Fruit fly (Drosophila melanogaster) whole organism: ENCODE data around the gene CG13841.

Source experiments
- CG8478 ChIP-seq: fragments of >200 bp; optimal IDR thresholded peaks from 2 replicates; lab custom pipeline; 2018; ENCODE audit warnings: inconsistent platforms
- Dll ChIP-seq: fragments of >200 bp; optimal IDR thresholded peaks from 2 replicates; lab custom pipeline; 2017
- EcR ChIP-seq, 2 experiments: fragments of >200 bp; optimal IDR thresholded peaks; 2 replicates each; lab custom pipeline; 2017; ENCODE audit warnings: missing biosample characterization in 2 of 2, missing genetic modification characterization in 2 of 2, missing genetic modification reagents in 2 of 2
- pan ChIP-seq: fragments of >200 bp; optimal IDR thresholded peaks from 2 replicates; lab custom pipeline; 2017
- psq ChIP-seq: fragments of >200 bp; optimal IDR thresholded peaks from 2 replicates; lab custom pipeline; 2017
- usp ChIP-seq: fragments of >200 bp; optimal IDR thresholded peaks from 2 replicates; lab custom pipeline; 2017; ENCODE audit warnings: missing biosample characterization, missing genetic modification characterization, mixed read lengths

Gene CG13841

DNA sequence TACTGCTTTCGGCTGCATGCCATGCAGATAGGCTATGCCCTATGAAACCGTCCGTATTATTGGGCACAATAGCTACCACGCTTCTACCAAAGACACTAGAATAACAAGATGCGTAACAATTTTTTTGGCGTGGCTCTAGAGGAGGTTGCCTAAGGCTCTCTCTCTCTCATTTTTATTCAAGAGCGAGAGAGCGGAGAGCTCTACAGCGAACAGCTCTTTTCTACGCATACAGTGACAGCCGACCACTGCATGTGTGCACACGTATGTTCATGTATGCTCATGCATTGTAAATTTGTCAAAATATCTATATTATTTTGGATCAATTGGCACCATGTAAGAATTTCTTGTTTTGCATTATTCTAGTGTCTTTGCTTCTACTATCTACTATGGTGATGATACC is 34.5 kb downstream of the CG13841 start:
- TF ChIP-seq CG8478 (lab: Kevin White, UChicago) (no peak), usp (GFP tag; lab: Kevin White, UChicago) (no peak), pan (no peak), psq (no peak), Dll (lab: Kevin White, UChicago) (no peak), EcR (GFP tag; optimal IDR thresholded peaks at IDR 0.05; lab: Kevin White, UChicago) (no peak)

DNA sequence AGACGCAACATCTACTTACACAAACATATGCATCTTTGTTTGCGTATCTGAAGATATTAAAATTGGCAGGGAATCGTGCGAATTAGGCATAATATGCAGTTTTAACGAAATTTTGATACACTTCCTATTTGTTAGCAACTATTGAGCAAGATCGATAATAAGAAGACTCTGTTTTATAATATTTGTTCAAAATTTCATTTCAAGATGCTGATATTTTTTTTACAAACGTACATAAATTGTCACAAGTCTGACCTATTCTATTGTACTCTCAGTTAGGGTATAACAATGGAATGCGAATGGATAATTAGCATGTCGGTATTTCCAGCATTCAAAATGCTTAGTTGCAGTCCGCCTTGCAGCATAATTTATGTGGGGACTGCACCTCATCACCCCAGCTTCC is 39.6 kb downstream of the CG13841 start:
- TF ChIP-seq Dll (lab: Kevin White, UChicago) (no peak), EcR (GFP tag; optimal IDR thresholded peaks at IDR 0.05; lab: Kevin White, UChicago) (no peak), pan (no peak), psq (no peak), usp (GFP tag; lab: Kevin White, UChicago) (no peak), CG8478 (lab: Kevin White, UChicago) (no peak)

DNA sequence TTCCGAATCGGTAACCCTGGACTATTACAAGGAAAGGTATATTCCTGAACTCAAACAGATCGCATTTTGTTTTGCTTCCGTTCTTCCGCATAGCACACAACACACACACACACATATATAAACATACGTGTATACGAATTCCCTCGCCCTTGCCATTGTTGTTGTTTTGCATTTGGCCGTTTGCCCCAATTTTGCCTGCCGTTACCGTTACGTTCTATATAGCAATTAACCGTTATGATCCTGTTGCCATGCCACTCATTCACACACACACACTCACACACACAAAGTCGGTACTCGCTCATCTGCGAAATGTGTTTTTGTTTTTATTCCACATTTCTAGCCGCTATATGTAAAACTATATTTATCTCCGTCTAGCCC is 40.1 kb downstream of the CG13841 start:
- TF ChIP-seq pan: no peak
- no peak for TF ChIP-seq EcR (GFP tag; optimal IDR thresholded peaks at IDR 0.05; lab: Kevin White, UChicago)
- no peak for TF ChIP-seq CG8478 (lab: Kevin White, UChicago)

DNA sequence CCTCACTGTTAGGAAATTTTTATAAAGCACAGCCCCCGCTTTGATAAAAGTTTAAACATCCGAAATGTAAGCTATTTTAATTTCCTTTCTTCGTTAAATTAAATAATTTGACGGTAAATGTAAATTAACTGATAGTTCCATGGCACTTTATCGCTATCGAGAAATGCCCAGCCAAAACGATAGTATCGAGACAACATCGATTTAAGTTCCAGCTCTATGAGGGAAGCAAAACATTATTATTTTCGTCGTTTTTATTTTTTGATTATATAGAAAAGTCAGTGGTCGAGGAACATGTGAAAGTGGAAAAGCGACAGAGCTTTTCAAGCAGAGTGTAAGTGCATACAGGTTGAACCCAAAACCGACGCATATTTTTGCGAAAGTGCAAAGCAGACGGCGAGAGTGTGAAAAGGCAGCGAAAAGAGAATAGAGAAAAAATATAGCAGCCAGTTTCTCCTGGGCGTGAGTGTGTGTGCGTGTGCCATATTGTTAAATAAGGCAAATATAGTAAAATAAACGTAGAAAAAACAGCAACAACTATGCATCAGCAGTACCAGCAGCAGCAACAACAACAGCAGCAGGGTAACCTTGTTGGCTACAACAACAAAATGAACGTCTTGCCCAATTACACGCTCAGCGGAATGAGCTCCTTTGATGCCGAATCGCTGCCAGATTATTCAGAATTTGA is 40.6 kb downstream of the CG13841 start, which contains the start of gene CG45049:
Gene CG45049 (plus strand): TSS at position 197 of the 685 bp plus-strand sequence.
- no peak for TF ChIP-seq CG8478 (lab: Kevin White, UChicago)
- no peak for TF ChIP-seq EcR (GFP tag; optimal IDR thresholded peaks at IDR 0.05; lab: Kevin White, UChicago)
- TF ChIP-seq psq: no peak
- no peak for TF ChIP-seq Dll (lab: Kevin White, UChicago)
- no peak for TF ChIP-seq usp (GFP tag; lab: Kevin White, UChicago)
- TF ChIP-seq pan: no peak

- TF ChIP-seq usp (GFP tag; lab: Kevin White, UChicago) (no peak), EcR (GFP tag; optimal IDR thresholded peaks at IDR 0.05; lab: Kevin White, UChicago) (no peak), Dll (lab: Kevin White, UChicago) (no peak), psq (no peak), pan (no peak)
These were observed 41.3 kb downstream of the CG13841 start, which contains the start of gene RNF220 for dm6 chr3R:22726031-22726770. RNF220 (minus strand) TSS chr3R:22726414.

DNA sequence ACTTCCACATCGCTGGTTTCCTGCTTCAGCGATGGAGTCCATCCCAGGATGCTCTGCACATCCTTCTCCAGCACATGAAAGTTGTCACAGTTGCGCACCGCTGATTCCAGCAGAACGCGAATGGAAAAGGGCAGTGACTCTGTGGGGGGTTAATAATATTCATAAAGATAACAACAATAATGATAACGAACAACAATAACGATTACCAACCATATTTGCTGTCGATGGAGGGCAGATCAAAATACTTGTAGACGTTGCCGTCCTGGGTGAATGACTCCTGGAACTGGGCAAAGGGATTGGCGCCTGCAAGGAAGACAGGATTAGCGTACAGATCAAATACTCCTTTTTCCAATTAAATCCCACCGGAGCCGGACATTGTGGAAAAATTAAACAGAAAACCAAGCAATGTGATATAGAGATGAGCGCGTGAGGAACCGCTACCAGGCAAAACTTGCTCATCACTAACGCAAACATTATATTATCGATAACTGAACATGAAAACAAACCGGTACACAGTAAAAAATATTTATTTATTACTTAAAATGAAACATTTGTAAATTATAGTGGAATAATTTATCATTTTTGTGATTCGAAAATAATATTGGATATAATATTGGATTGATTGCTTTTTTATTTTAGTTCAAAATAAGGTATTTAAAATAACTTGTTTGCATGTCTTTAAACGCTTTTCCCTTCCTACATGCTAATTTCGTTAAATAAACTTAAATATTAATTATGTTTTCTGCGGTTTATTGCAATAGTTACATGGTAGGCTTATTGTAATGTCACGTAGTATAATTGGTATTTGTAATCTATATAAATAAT is 43.1 kb downstream of the CG13841 start, which contains the start of gene Irp-1A:
Gene Irp-1A (minus strand): TSS at position 439 of the 825 bp plus-strand sequence.
- no peak for TF ChIP-seq usp (GFP tag; lab: Kevin White, UChicago)
- no peak for TF ChIP-seq EcR (GFP tag; optimal IDR thresholded peaks at IDR 0.05; lab: Kevin White, UChicago)
- no peak for TF ChIP-seq psq
- TF ChIP-seq pan: no peak
- no peak for TF ChIP-seq Dll (lab: Kevin White, UChicago)
- no peak for TF ChIP-seq CG8478 (lab: Kevin White, UChicago)

dm6 chr3R:22720808-22721306 is 46.6 kb downstream of the CG13841 start, which contains the start of gene wge:
wge (minus strand) TSS chr3R:22721150.
- no peak for TF ChIP-seq Dll (lab: Kevin White, UChicago)

- TF ChIP-seq Dll (lab: Kevin White, UChicago) (no peak), usp (GFP tag; lab: Kevin White, UChicago) (no peak), psq (no peak), CG8478 (lab: Kevin White, UChicago) (no peak), pan (no peak), EcR (GFP tag; optimal IDR thresholded peaks at IDR 0.05; lab: Kevin White, UChicago) (no peak)
These were observed 47.9 kb downstream of the CG13841 start for dm6 chr3R:22719607-22719949.

DNA sequence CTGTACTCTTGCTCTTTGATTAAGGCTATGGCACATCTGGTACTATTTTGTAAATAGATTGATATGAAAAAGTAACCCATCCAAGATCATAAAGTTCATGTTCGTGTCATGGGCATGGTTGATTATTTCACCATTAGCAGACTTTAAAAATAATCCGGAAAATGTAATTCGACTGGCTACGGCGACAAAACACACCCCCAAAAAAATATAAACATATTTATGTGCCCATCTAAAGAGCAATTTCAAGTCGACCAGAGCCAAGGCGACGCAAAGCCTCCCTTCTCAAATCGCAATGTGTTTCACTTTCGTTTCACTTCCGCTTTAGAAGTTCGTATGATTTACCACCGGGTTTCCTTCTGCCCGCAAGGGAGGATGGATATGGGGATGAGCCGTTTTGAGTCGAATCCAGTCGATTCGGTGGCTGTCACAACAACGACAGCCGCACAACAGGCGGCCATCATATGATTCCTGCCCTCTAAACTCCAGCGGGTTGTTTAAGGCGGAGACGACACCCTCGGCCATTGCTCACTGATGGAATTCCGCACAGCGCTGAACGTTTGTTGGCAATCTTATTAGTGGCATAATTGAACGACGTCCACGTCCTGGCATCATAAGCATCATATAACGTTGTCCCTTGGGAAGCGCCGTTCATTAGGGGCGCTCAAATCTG is 48.4 kb downstream of the CG13841 start:
- TF ChIP-seq CG8478 (lab: Kevin White, UChicago): no peak
- no peak for TF ChIP-seq psq
- no peak for TF ChIP-seq Dll (lab: Kevin White, UChicago)

DNA sequence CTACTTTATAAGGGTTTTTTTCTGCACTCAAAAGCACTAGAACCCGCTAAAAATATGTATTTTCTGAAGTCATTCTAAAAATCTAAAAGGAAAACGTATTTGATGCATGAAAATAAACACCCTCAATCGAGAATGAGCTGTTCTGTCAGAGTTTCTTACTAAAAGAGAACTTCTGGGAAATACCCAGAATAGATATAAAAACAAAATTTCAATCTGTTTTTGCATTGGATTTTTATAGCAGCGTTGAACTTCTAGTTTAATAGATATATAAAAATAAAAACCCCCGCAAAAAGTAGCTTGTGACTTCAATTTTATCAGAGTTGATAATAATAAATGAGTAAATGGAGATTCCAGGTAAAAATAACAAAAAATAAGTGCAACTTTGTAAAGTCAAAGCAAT is 49.1 kb downstream of the CG13841 start:
- TF ChIP-seq pan: no peak
- no peak for TF ChIP-seq Dll (lab: Kevin White, UChicago)
- TF ChIP-seq psq: no peak
- TF ChIP-seq usp (GFP tag; lab: Kevin White, UChicago): no peak
- no peak for TF ChIP-seq CG8478 (lab: Kevin White, UChicago)
- no peak for TF ChIP-seq EcR (GFP tag; optimal IDR thresholded peaks at IDR 0.05; lab: Kevin White, UChicago)

DNA sequence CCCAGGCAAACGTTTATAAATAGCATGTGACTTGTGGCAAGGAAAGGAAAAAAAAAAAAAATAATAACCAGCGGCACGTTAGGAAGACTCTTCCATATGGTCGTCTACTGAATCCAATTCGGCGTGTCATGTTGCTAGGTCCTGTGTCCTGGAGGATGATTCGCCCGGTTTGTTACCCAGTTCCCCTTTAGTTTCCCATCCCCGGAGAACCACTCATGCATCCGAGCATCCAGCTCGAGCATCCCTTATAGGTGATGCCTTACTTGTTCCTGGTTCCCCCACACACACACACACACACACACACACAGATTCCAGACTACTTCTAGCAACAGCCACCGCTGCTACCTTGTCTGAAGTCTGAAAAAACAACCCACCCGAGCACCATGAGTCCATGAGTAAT is 49.6 kb downstream of the CG13841 start:
- TF ChIP-seq psq: no peak
- TF ChIP-seq Dll (lab: Kevin White, UChicago): no peak
- TF ChIP-seq usp (GFP tag; lab: Kevin White, UChicago): no peak
- TF ChIP-seq pan: no peak
- no peak for TF ChIP-seq EcR (GFP tag; optimal IDR thresholded peaks at IDR 0.05; lab: Kevin White, UChicago)
- no peak for TF ChIP-seq CG8478 (lab: Kevin White, UChicago)
